Fruit fly (Drosophila melanogaster) whole organism, embryonic: ENCODE results near the gene CG12054.

Experiments used
- C15 ChIP-seq: fragments of 200-800 bp; sonication (Bioruptor generic); IDR thresholded peaks from 3 replicates; pipeline ENCODE4 v1.3.6; 2022; ENCODE audit warnings: missing biosample characterization, missing genetic modification characterization
- CG10267 ChIP-seq: fragments of 200-800 bp; sonication (Bioruptor generic); optimal IDR thresholded peaks from 2 replicates; lab custom pipeline; 2018; ENCODE audit warnings: missing biosample characterization, mild to moderate bottlenecking, missing genetic modification characterization, moderate library complexity
- CG12219 ChIP-seq: fragments of 200-800 bp; sonication (Bioruptor generic); optimal IDR thresholded peaks from 3 replicates; lab custom pipeline; 2018; ENCODE audit warnings: missing biosample characterization, mild to moderate bottlenecking, missing genetic modification characterization
- CG12236 ChIP-seq: fragments of 200-800 bp; sonication (Bioruptor generic); optimal IDR thresholded peaks from 2 replicates; lab custom pipeline; 2016; ENCODE audit warnings: missing biosample characterization, missing genetic modification characterization
- CG1233 ChIP-seq: fragments of 200-800 bp; sonication (Bioruptor generic); optimal IDR thresholded peaks from 4 replicates; lab custom pipeline; 2018; ENCODE audit warnings: missing biosample characterization, mild to moderate bottlenecking, missing genetic modification characterization
- CG12391 ChIP-seq: fragments of 200-800 bp; sonication (Bioruptor generic); optimal IDR thresholded peaks from 3 replicates; lab custom pipeline; 2018; ENCODE audit warnings: missing biosample characterization, mild to moderate bottlenecking, missing genetic modification characterization, moderate library complexity
- CG13296 ChIP-seq: fragments of 200-800 bp; sonication (Bioruptor generic); optimal IDR thresholded peaks from 3 replicates; lab custom pipeline; 2018; ENCODE audit warnings: missing biosample characterization, mild to moderate bottlenecking, missing genetic modification characterization
- CG14965 ChIP-seq: fragments of 200-800 bp; sonication (Bioruptor generic); optimal IDR thresholded peaks from 2 replicates; lab custom pipeline; 2016; ENCODE audit warnings: missing biosample characterization, missing genetic modification characterization, borderline replicate concordance
- CG15479 ChIP-seq: fragments of 200-800 bp; sonication (Bioruptor generic); optimal IDR thresholded peaks from 3 replicates; lab custom pipeline; 2019; ENCODE audit warnings: missing biosample characterization, mild to moderate bottlenecking, missing genetic modification characterization, moderate library complexity
- CG15514 ChIP-seq: fragments of 200-800 bp; sonication (Bioruptor generic); optimal IDR thresholded peaks from 3 replicates; lab custom pipeline; 2017; ENCODE audit warnings: missing biosample characterization, missing genetic modification characterization, mild to moderate bottlenecking, moderate library complexity, missing genetic modification reagents
- CG1603 ChIP-seq: fragments of 200-800 bp; sonication (Bioruptor generic); optimal IDR thresholded peaks from 2 replicates; lab custom pipeline; 2019; ENCODE audit warnings: missing biosample characterization, mild to moderate bottlenecking, missing genetic modification characterization, moderate library complexity
- CG18619 ChIP-seq: fragments of 200-800 bp; sonication (Bioruptor generic); optimal IDR thresholded peaks from 3 replicates; lab custom pipeline; 2017; ENCODE audit warnings: missing biosample characterization, mild to moderate bottlenecking, missing genetic modification characterization
- CG32767 ChIP-seq: fragments of 200-800 bp; sonication (Bioruptor generic); IDR thresholded peaks from 2 replicates; pipeline ENCODE4 v1.3.6; 2022; ENCODE audit warnings: missing biosample characterization, missing genetic modification characterization
- CG3726 ChIP-seq: fragments of 200-800 bp; sonication (Bioruptor generic); IDR thresholded peaks from 3 replicates; pipeline ENCODE4, ENCODE4 v1.3.6; 2022; ENCODE audit warnings: missing biosample characterization, missing genetic modification characterization
- CG4328 ChIP-seq: fragments of 200-800 bp; sonication (Bioruptor generic); optimal IDR thresholded peaks from 3 replicates; lab custom pipeline; 2017; ENCODE audit warnings: missing biosample characterization, missing genetic modification reagents, missing genetic modification characterization
- CG6175 ChIP-seq: fragments of 200-800 bp; sonication (Bioruptor generic); IDR thresholded peaks from 3 replicates; pipeline ENCODE4 v1.3.6; 2022; ENCODE audit warnings: missing biosample characterization, missing genetic modification characterization
- CG7556 ChIP-seq: fragments of 200-800 bp; sonication (Bioruptor generic); optimal IDR thresholded peaks from 2 replicates; lab custom pipeline; 2017; ENCODE audit warnings: missing biosample characterization, mild to moderate bottlenecking, missing genetic modification characterization
- CG9727 ChIP-seq: fragments of 200-800 bp; sonication (Bioruptor generic); optimal IDR thresholded peaks from 3 replicates; lab custom pipeline; 2017; ENCODE audit warnings: missing biosample characterization, mild to moderate bottlenecking, missing genetic modification characterization
- Dll ChIP-seq: fragments of 200-800 bp; sonication (Bioruptor generic); IDR thresholded peaks from 4 replicates; pipeline ENCODE4 v1.3.6; 2022; ENCODE audit warnings: missing biosample characterization, missing genetic modification characterization; ENCODE audit not compliant: partially characterized antibody
- Dp ChIP-seq: fragments of 200-800 bp; sonication (Bioruptor generic); optimal IDR thresholded peaks from 2 replicates; lab custom pipeline; 2018; ENCODE audit warnings: missing biosample characterization, mild to moderate bottlenecking, missing genetic modification characterization, moderate library complexity
- Ets97D ChIP-seq: fragments of 200-800 bp; sonication (Bioruptor generic); optimal IDR thresholded peaks from 3 replicates; lab custom pipeline; 2016; ENCODE audit warnings: missing biosample characterization, missing genetic modification characterization
- Fer2 ChIP-seq: fragments of 200-800 bp; sonication (Bioruptor generic); optimal IDR thresholded peaks from 2 replicates; lab custom pipeline; 2018; ENCODE audit warnings: missing biosample characterization, mild to moderate bottlenecking, missing genetic modification characterization, moderate library complexity
- HHEX ChIP-seq: fragments of 200-800 bp; sonication (Bioruptor generic); optimal IDR thresholded peaks from 3 replicates; lab custom pipeline; 2017; ENCODE audit warnings: missing biosample characterization, mild to moderate bottlenecking, missing genetic modification characterization, missing genetic modification reagents
- Hr39 ChIP-seq: fragments of >200 bp; optimal IDR thresholded peaks from 2 replicates; lab custom pipeline; 2017
- Lim3 ChIP-seq: fragments of 200-800 bp; sonication (Bioruptor generic); IDR thresholded peaks from 2 replicates; pipeline ENCODE4 v1.3.6; 2022; ENCODE audit warnings: missing biosample characterization, missing genetic modification characterization
- Med ChIP-seq: fragments of 200-800 bp; sonication (Bioruptor generic); peaks from one replicate; lab custom pipeline; 2016; ENCODE audit warnings: missing biosample characterization, missing genetic modification characterization, mild to moderate bottlenecking, inconsistent platforms, moderate library complexity
- Ptx1 ChIP-seq: fragments of 200-800 bp; sonication (Bioruptor generic); IDR thresholded peaks from 2 replicates; pipeline ENCODE4 v1.3.6; 2022; ENCODE audit warnings: missing biosample characterization, missing genetic modification characterization
- Sry-β ChIP-seq: fragments of 200-800 bp; sonication (Bioruptor generic); optimal IDR thresholded peaks from 2 replicates; lab custom pipeline; 2018; ENCODE audit warnings: missing biosample characterization, mild to moderate bottlenecking, missing genetic modification characterization, moderate library complexity
- Sry-δ ChIP-seq: fragments of 200-800 bp; sonication (Bioruptor generic); optimal IDR thresholded peaks from 2 replicates; lab custom pipeline; 2016; ENCODE audit warnings: missing biosample characterization, missing genetic modification characterization
- Vsx1 ChIP-seq: fragments of 200-800 bp; sonication (Bioruptor generic); optimal IDR thresholded peaks from 2 replicates; lab custom pipeline; 2017; ENCODE audit warnings: missing biosample characterization, mild to moderate bottlenecking, missing genetic modification characterization, missing genetic modification reagents
- bowl ChIP-seq: fragments of 200-800 bp; sonication (Bioruptor generic); IDR thresholded peaks from 2 replicates; pipeline ENCODE4 v1.3.6; 2022; ENCODE audit warnings: missing biosample characterization, missing genetic modification characterization
- corto ChIP-seq: fragments of 200-800 bp; sonication (Bioruptor generic); optimal IDR thresholded peaks from 2 replicates; lab custom pipeline; 2016; ENCODE audit warnings: missing biosample characterization, mild to moderate bottlenecking, missing genetic modification characterization, moderate library complexity
- dan ChIP-seq: fragments of 200-800 bp; sonication (Bioruptor generic); IDR thresholded peaks from 2 replicates; pipeline ENCODE4 v1.3.6; 2022; ENCODE audit warnings: missing biosample characterization, missing genetic modification characterization
- dmrt99B ChIP-seq: fragments of 200-800 bp; sonication (Bioruptor generic); optimal IDR thresholded peaks from 2 replicates; lab custom pipeline; 2018; ENCODE audit warnings: missing biosample characterization, mild to moderate bottlenecking, missing genetic modification characterization, moderate library complexity
- ems ChIP-seq: fragments of 200-800 bp; sonication (Bioruptor generic); optimal IDR thresholded peaks from 3 replicates; lab custom pipeline; 2016; ENCODE audit warnings: missing biosample characterization, missing genetic modification characterization
- fru ChIP-seq: fragments of >200 bp; optimal IDR thresholded peaks from 2 replicates; lab custom pipeline; 2017
- gsb-n ChIP-seq: fragments of 200-800 bp; sonication (Bioruptor generic); optimal IDR thresholded peaks from 3 replicates; lab custom pipeline; 2018; ENCODE audit warnings: missing biosample characterization, mild to moderate bottlenecking, missing genetic modification characterization
- ind ChIP-seq: fragments of 200-800 bp; sonication (Bioruptor generic); optimal IDR thresholded peaks from 3 replicates; lab custom pipeline; 2016; ENCODE audit warnings: missing biosample characterization, missing genetic modification characterization
- kah ChIP-seq: fragments of 200-800 bp; sonication (Bioruptor generic); optimal IDR thresholded peaks from 2 replicates; lab custom pipeline; 2018; ENCODE audit warnings: missing biosample characterization, mild to moderate bottlenecking, missing genetic modification characterization
- lmd ChIP-seq: fragments of 200-800 bp; sonication (Bioruptor generic); IDR thresholded peaks from 2 replicates; pipeline ENCODE4 v1.3.6; 2022; ENCODE audit warnings: missing biosample characterization, missing genetic modification characterization
- mirr ChIP-seq: fragments of 200-800 bp; sonication (Bioruptor generic); optimal IDR thresholded peaks from 3 replicates; lab custom pipeline; 2018; ENCODE audit warnings: missing biosample characterization, mild to moderate bottlenecking, missing genetic modification characterization
- phol ChIP-seq: fragments of 200-800 bp; sonication (Bioruptor generic); optimal IDR thresholded peaks from 3 replicates; lab custom pipeline; 2018; ENCODE audit warnings: missing biosample characterization, mild to moderate bottlenecking, missing genetic modification characterization, moderate library complexity
- pros ChIP-seq: fragments of 200-800 bp; sonication (Bioruptor generic); optimal IDR thresholded peaks from 3 replicates; lab custom pipeline; 2019; ENCODE audit warnings: missing biosample characterization, mild to moderate bottlenecking, missing genetic modification characterization, moderate library complexity
- run ChIP-seq: fragments of 200-800 bp; sonication (Bioruptor generic); optimal IDR thresholded peaks from 3 replicates; lab custom pipeline; 2018; ENCODE audit warnings: missing biosample characterization, mild to moderate bottlenecking, missing genetic modification characterization
- sd ChIP-seq: fragments of 200-800 bp; sonication (Bioruptor generic); optimal IDR thresholded peaks from 3 replicates; lab custom pipeline; 2018; ENCODE audit warnings: missing biosample characterization, mild to moderate bottlenecking, missing genetic modification characterization, moderate library complexity
- tup ChIP-seq: fragments of 200-800 bp; sonication (Bioruptor generic); optimal IDR thresholded peaks from 2 replicates; lab custom pipeline; 2016; ENCODE audit warnings: missing biosample characterization, mild to moderate bottlenecking, missing genetic modification characterization, moderate library complexity
- unpg ChIP-seq: fragments of 200-800 bp; sonication (Bioruptor generic); optimal IDR thresholded peaks from 3 replicates; lab custom pipeline; 2018; ENCODE audit warnings: missing biosample characterization, mild to moderate bottlenecking, missing genetic modification characterization, moderate library complexity
- zf30C ChIP-seq: fragments of 200-800 bp; sonication (Bioruptor generic); optimal IDR thresholded peaks from 3 replicates; lab custom pipeline; 2018; ENCODE audit warnings: missing biosample characterization, mild to moderate bottlenecking, missing genetic modification characterization

The CG12054 gene

DNA sequence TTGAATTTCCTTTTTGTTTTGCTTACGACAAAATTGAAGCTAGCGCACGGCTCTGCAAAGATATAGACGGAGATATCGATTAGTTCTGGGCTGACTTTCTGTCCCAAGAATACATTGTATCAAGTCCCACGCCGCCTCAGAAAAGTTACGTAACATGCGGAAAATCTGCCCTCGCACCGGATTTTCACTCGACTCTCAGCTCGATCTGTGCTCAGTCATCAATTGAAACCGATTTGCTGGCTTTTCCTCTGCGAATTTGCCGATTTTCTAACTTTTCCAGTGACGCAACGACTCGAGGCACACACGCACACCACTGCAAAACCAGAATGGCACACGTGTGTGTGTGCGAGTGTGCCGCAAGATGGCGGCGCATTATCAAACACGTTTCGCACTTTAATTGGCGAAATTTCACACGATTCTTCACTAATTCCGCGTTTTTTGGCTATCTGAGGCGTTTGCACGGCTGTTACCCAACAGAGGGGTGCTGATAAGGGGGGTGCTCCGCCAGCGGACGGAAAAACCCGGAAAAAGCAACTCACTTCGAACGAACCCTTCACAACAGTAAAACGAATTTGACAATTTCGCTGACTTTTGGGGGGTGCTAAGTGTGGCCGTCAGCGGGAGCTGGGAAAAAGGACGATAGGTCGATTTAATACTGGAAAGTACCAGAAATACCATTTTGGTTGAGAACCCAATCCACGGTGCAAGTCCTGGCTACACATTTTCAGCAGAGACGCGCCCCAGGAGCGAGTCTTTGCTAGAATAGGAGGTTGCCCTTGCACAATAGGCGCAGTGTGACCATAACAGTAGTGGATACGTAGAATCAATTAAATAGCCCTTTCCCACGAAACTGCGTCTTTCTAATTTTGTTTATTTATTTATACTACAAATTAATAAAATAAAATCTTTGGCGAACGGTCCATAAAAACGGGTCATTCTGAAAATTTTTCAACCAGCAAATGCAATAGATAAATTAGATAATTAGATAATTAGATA lies 1.2 kb upstream of the CG12054 start, which contains the start of gene ATPsynC (continued):
- TF ChIP-seq Fer2 (tag; lab: Kevin White, UChicago) = no peak
- peak; percentile 9 for TF ChIP-seq gsb-n
- no peak for TF ChIP-seq kah (GFP tag; lab: Kevin White, UChicago)
- peak; percentile 95 for TF ChIP-seq CG1603 (tag; lab: Kevin White, UChicago)
- no peak for TF ChIP-seq Vsx1
- TF ChIP-seq tup = no peak
- TF ChIP-seq CG15479 (GFP tag; lab: Kevin White, UChicago) = peak; percentile 51
- no peak for TF ChIP-seq run
- no peak for TF ChIP-seq Dll (GFP tag; lab: Robert Waterston, UW)
- TF ChIP-seq Lim3 (GFP tag; lab: Robert Waterston, UW) = no peak
- peak; percentile 94 for TF ChIP-seq CG15514 (GFP tag; lab: Kevin White, UChicago)
- no peak for TF ChIP-seq bowl (GFP tag; lab: Robert Waterston, UW)
- TF ChIP-seq CG1233 = peak; percentile 45
- peak; percentile 44 for TF ChIP-seq CG9727 (GFP tag; lab: Kevin White, UChicago)
- no peak for TF ChIP-seq lmd
- TF ChIP-seq dan (GFP tag; lab: Robert Waterston, UW) = no peak
- TF ChIP-seq CG12236 (GFP tag; lab: Kevin White, UChicago) = no peak
- TF ChIP-seq unpg (GFP tag; lab: Kevin White, UChicago) = peak; percentile 2
- peak; percentile 55 for TF ChIP-seq CG4328
- TF ChIP-seq CG14965 (GFP tag; lab: Kevin White, UChicago) = no peak
- TF ChIP-seq Ets97D (GFP tag; lab: Kevin White, UChicago) = peak; percentile 94
- peak; percentile 37 for TF ChIP-seq sd (tag; lab: Kevin White, UChicago)
- peak; percentile 27 for TF ChIP-seq ems (GFP tag; lab: Kevin White, UChicago)
- no peak for TF ChIP-seq Hr39 (lab: Kevin White, UChicago)
- TF ChIP-seq ind (GFP tag; lab: Kevin White, UChicago) = no peak
- no peak for TF ChIP-seq CG12219 (GFP tag; lab: Kevin White, UChicago)
- TF ChIP-seq Dp (GFP tag; lab: Kevin White, UChicago) = peak; percentile 56
- TF ChIP-seq Sry-δ (GFP tag; lab: Kevin White, UChicago) = peak; percentile 69
- peak; percentile 8 for TF ChIP-seq pros (GFP tag; lab: Kevin White, UChicago)
- TF ChIP-seq CG3726 (GFP tag; lab: Robert Waterston, UW) = no peak
- no peak for TF ChIP-seq CG6175 (GFP tag; lab: Robert Waterston, UW)
- peak; percentile 20 for TF ChIP-seq HHEX (GFP tag; lab: Kevin White, UChicago)
- no peak for TF ChIP-seq CG7556 (GFP tag; lab: Kevin White, UChicago)
- TF ChIP-seq mirr (GFP tag; lab: Kevin White, UChicago) = peak; percentile 50
- no peak for TF ChIP-seq zf30C (GFP tag; lab: Kevin White, UChicago)
- no peak for TF ChIP-seq dmrt99B (tag; lab: Kevin White, UChicago)
- no peak for TF ChIP-seq Sry-β (GFP tag; lab: Kevin White, UChicago)
- TF ChIP-seq CG10267 (tag; lab: Kevin White, UChicago) = peak; percentile 67
- peak; percentile 96 for TF ChIP-seq phol (tag; lab: Kevin White, UChicago)
- TF ChIP-seq C15 (GFP tag; lab: Robert Waterston, UW) = no peak
- TF ChIP-seq corto (GFP tag; lab: Kevin White, UChicago) = no peak
- TF ChIP-seq CG18619 (GFP tag; lab: Kevin White, UChicago) = no peak
- TF ChIP-seq fru (lab: Kevin White, UChicago) = no peak
- TF ChIP-seq CG12391 (tag; lab: Kevin White, UChicago) = peak; percentile 57
- no peak for TF ChIP-seq CG32767 (GFP tag; lab: Robert Waterston, UW)
- no peak for TF ChIP-seq Ptx1
- peak; percentile 61 for TF ChIP-seq CG13296 (GFP tag; lab: Kevin White, UChicago)
- TF ChIP-seq Med (GFP tag; lab: Kevin White, UChicago) = peak; percentile 96
